Fruit fly (Drosophila melanogaster) whole organism, wandering third instar larva: ENCODE data around the gene Naa15-16.

Experiments
- Abd-B ChIP-seq: fragments of >200 bp; optimal IDR thresholded peaks from 2 replicates; lab custom pipeline; 2017; ENCODE audit warnings: missing biosample characterization, missing genetic modification characterization
- CrebA ChIP-seq: fragments of 200-800 bp; sonication (Bioruptor generic); optimal IDR thresholded peaks from 2 replicates; lab custom pipeline; 2016; ENCODE audit warnings: missing biosample characterization, mild to moderate bottlenecking, missing genetic modification characterization, borderline replicate concordance
- Hr83 ChIP-seq: fragments of 200-300 bp; sonication (Bioruptor generic); optimal IDR thresholded peaks from 2 replicates; lab custom pipeline; 2016; ENCODE audit warnings: missing biosample characterization, mild to moderate bottlenecking, missing genetic modification characterization, moderate library complexity; ENCODE audit not compliant: poor library complexity, severe bottlenecking
- dmrt93B ChIP-seq: fragments of 200-800 bp; sonication (Bioruptor generic); optimal IDR thresholded peaks from 2 replicates; lab custom pipeline; 2018; ENCODE audit warnings: missing biosample characterization, mild to moderate bottlenecking, missing genetic modification characterization
- ey ChIP-seq: fragments of 200-800 bp; sonication (Bioruptor generic); optimal IDR thresholded peaks from 2 replicates; lab custom pipeline; 2016; ENCODE audit warnings: missing biosample characterization, missing genetic modification characterization
- lola ChIP-seq: fragments of >200 bp; optimal IDR thresholded peaks from 2 replicates; lab custom pipeline; 2017; ENCODE audit warnings: missing biosample characterization, missing genetic modification characterization
- pan ChIP-seq: fragments of >200 bp; optimal IDR thresholded peaks from 2 replicates; lab custom pipeline; 2017
- usp ChIP-seq: fragments of >200 bp; optimal IDR thresholded peaks from 2 replicates; lab custom pipeline; 2017; ENCODE audit warnings: missing biosample characterization, missing genetic modification characterization

dm6 chrX:19494830-19495610 is 15.2 kb downstream of the Naa15-16 start, which contains the start of the genes ksh, CG14200 and Pfrx:
- no peak for TF ChIP-seq Abd-B (GFP tag; lab: Kevin White, UChicago)
- TF ChIP-seq CrebA (GFP tag; lab: Kevin White, UChicago) = no peak
- TF ChIP-seq Hr83 (GFP tag; lab: Kevin White, UChicago) = peak; percentile 24
- TF ChIP-seq pan = no peak
- no peak for TF ChIP-seq dmrt93B (GFP tag; lab: Kevin White, UChicago)
- peak; percentile 82 for TF ChIP-seq lola (GFP tag; lab: Kevin White, UChicago)
- TF ChIP-seq usp (GFP tag; lab: Kevin White, UChicago) = no peak
- no peak for TF ChIP-seq ey (GFP tag; lab: Kevin White, UChicago)
